Worm (Caenorhabditis elegans) whole organism, L1 larva: ENCODE data around the gene Y71H2AR.2.

Experiments used
- C16A3.4 ChIP-seq: fragments of 150-350 bp; optimal IDR thresholded peaks from 2 replicates; lab custom pipeline; 2014; ENCODE audit warnings: missing biosample characterization, missing genetic modification characterization
- C34B4.2 ChIP-seq: sonication (generic microtip); optimal IDR thresholded peaks from 2 replicates; lab custom pipeline; 2017; ENCODE audit warnings: mild to moderate bottlenecking, missing genetic modification characterization, missing compliant biosample characterization
- F16B12.6 ChIP-seq: fragments of 150-350 bp; optimal IDR thresholded peaks from 2 replicates; lab custom pipeline; 2014; ENCODE audit warnings: missing biosample characterization, missing genetic modification characterization
- Y116A8C.19 ChIP-seq: sonication (generic microtip); optimal IDR thresholded peaks from 2 replicates; lab custom pipeline; 2016; ENCODE audit warnings: missing compliant biosample characterization, missing genetic modification characterization, borderline replicate concordance
- ama-1 ChIP-seq: fragments of 150-350 bp; optimal IDR thresholded peaks from 2 replicates; lab custom pipeline; 2014
- ceh-82 ChIP-seq, 3 experiments: fragments of 150-350 bp in 1 of 3; sonication (generic microtip) in 2 of 3; optimal IDR thresholded peaks; 2 replicates each; lab custom pipeline; 2014 to 2017; ENCODE audit warnings: missing biosample characterization in 3 of 3, missing genetic modification characterization in 3 of 3
- ces-1 ChIP-seq: fragments of 150-350 bp; optimal IDR thresholded peaks from 2 replicates; lab custom pipeline; 2014; ENCODE audit warnings: missing biosample characterization, missing genetic modification reagents, missing genetic modification characterization
- dpl-1 ChIP-seq, 3 experiments: fragments of 150-350 bp in 2 of 3; sonication (generic microtip) in 1 of 3; optimal IDR thresholded peaks; 2 replicates each; lab custom pipeline; 2014 to 2017; ENCODE audit warnings: missing biosample characterization in 3 of 3, missing genetic modification characterization in 3 of 3, missing genetic modification reagents in 3 of 3
- dsc-1 ChIP-seq: sonication (generic microtip); optimal IDR thresholded peaks from 2 replicates; lab custom pipeline; 2016; ENCODE audit warnings: mild to moderate bottlenecking, missing genetic modification characterization, missing compliant biosample characterization
- efl-3 ChIP-seq: fragments of 200-800 bp; sonication (Bioruptor generic); optimal IDR thresholded peaks from 2 replicates; lab custom pipeline; 2018; ENCODE audit warnings: mild to moderate bottlenecking, missing genetic modification characterization, missing compliant biosample characterization
- egl-27 ChIP-seq, 2 experiments: fragments of 150-350 bp in 1 of 2; sonication (generic microtip); optimal IDR thresholded peaks; 3 replicates each; lab custom pipeline; 2017 to 2018; ENCODE audit warnings: missing biosample characterization in 2 of 2, missing genetic modification characterization in 2 of 2, missing genetic modification reagents in 2 of 2
- elt-2 ChIP-seq: sonication (generic microtip); optimal IDR thresholded peaks from 2 replicates; lab custom pipeline; 2016; ENCODE audit warnings: missing genetic modification characterization, mild to moderate bottlenecking, inconsistent platforms, missing compliant biosample characterization, missing genetic modification reagents
- fkh-8 ChIP-seq: sonication (generic microtip); optimal IDR thresholded peaks from 2 replicates; lab custom pipeline; 2016; ENCODE audit warnings: mild to moderate bottlenecking, missing genetic modification characterization, missing compliant biosample characterization
- fos-1 ChIP-seq: fragments of 150-350 bp; optimal IDR thresholded peaks from 2 replicates; lab custom pipeline; 2014; ENCODE audit warnings: missing biosample characterization, missing genetic modification characterization
- hlh-17 ChIP-seq: fragments of 200-800 bp; sonication (Bioruptor generic); optimal IDR thresholded peaks from 2 replicates; lab custom pipeline; 2018; ENCODE audit warnings: missing genetic modification characterization, mild to moderate bottlenecking, missing compliant biosample characterization, moderate library complexity, borderline replicate concordance
- hlh-4 ChIP-seq: sonication (generic microtip); optimal IDR thresholded peaks from 2 replicates; lab custom pipeline; 2016; ENCODE audit warnings: mild to moderate bottlenecking, missing genetic modification characterization, missing compliant biosample characterization
- hpl-2 ChIP-seq: fragments of 150-350 bp; optimal IDR thresholded peaks from 2 replicates; lab custom pipeline; 2014; ENCODE audit warnings: missing biosample characterization, missing genetic modification reagents, missing genetic modification characterization
- irx-1 ChIP-seq: sonication (generic microtip); optimal IDR thresholded peaks from 2 replicates; lab custom pipeline; 2016; ENCODE audit warnings: missing genetic modification characterization, missing compliant biosample characterization
- isw-1 ChIP-seq: fragments of 200-800 bp; sonication (Bioruptor generic); IDR thresholded peaks from 2 replicates; pipeline ENCODE4 v1.3.6; 2022; ENCODE audit warnings: missing genetic modification characterization, missing compliant biosample characterization
- lin-13 ChIP-seq: fragments of 150-350 bp; optimal IDR thresholded peaks from 2 replicates; lab custom pipeline; 2014; ENCODE audit warnings: missing biosample characterization, missing genetic modification reagents, missing genetic modification characterization
- lin-15B ChIP-seq: fragments of 150-350 bp; sonication (generic microtip); optimal IDR thresholded peaks from 3 replicates; lab custom pipeline; 2014; ENCODE audit warnings: missing biosample characterization, missing genetic modification characterization
- lin-35 ChIP-seq, 2 experiments: fragments of 150-350 bp; optimal IDR thresholded peaks; 2 replicates each; lab custom pipeline; 2014; ENCODE audit warnings: missing biosample characterization in 2 of 2, missing genetic modification characterization in 2 of 2, missing genetic modification reagents in 2 of 2
- lin-39 ChIP-seq: fragments of 150-350 bp; optimal IDR thresholded peaks from 2 replicates; lab custom pipeline; 2014; ENCODE audit warnings: missing biosample characterization, missing genetic modification reagents, missing genetic modification characterization
- mdl-1 ChIP-seq, 2 experiments: fragments of 150-350 bp; optimal IDR thresholded peaks; 2 replicates each; lab custom pipeline; 2014 to 2017; ENCODE audit warnings: missing biosample characterization in 2 of 2, missing genetic modification characterization in 2 of 2, inconsistent platforms in 1 of 2
- mef-2 ChIP-seq: fragments of 150-350 bp; optimal IDR thresholded peaks from 2 replicates; lab custom pipeline; 2014; ENCODE audit warnings: missing biosample characterization, missing genetic modification characterization
- nhr-11 ChIP-seq: fragments of 150-350 bp; optimal IDR thresholded peaks from 2 replicates; lab custom pipeline; 2014; ENCODE audit warnings: missing biosample characterization, missing genetic modification characterization
- nhr-12 ChIP-seq: sonication (generic microtip); optimal IDR thresholded peaks from 2 replicates; lab custom pipeline; 2017; ENCODE audit warnings: missing biosample characterization, missing genetic modification characterization
- nhr-20 ChIP-seq: sonication (generic microtip); optimal IDR thresholded peaks from 2 replicates; lab custom pipeline; 2016; ENCODE audit warnings: mild to moderate bottlenecking, missing genetic modification characterization, missing compliant biosample characterization
- nhr-28 ChIP-seq: fragments of 150-350 bp; optimal IDR thresholded peaks from 2 replicates; lab custom pipeline; 2014; ENCODE audit warnings: missing biosample characterization, missing genetic modification characterization
- nhr-71 ChIP-seq: sonication (generic microtip); optimal IDR thresholded peaks from 2 replicates; lab custom pipeline; 2016; ENCODE audit warnings: mild to moderate bottlenecking, missing genetic modification characterization, moderate library complexity, missing compliant biosample characterization
- nhr-76 ChIP-seq: sonication (generic microtip); optimal IDR thresholded peaks from 2 replicates; lab custom pipeline; 2017; ENCODE audit warnings: missing biosample characterization, missing genetic modification characterization
- nhr-84 ChIP-seq: sonication (generic microtip); optimal IDR thresholded peaks from 2 replicates; lab custom pipeline; 2017; ENCODE audit warnings: missing biosample characterization, missing genetic modification characterization
- nhr-85 ChIP-seq: sonication (generic microtip); peaks from one replicate; lab custom pipeline; 2016; ENCODE audit warnings: missing genetic modification characterization, inconsistent platforms, missing compliant biosample characterization
- pag-3 ChIP-seq: sonication (generic microtip); optimal IDR thresholded peaks from 2 replicates; lab custom pipeline; 2017; ENCODE audit warnings: missing genetic modification characterization, mild to moderate bottlenecking, missing compliant biosample characterization, antibody characterized with exemption, borderline replicate concordance; ENCODE audit not compliant: insufficient read depth
- pax-3 ChIP-seq: fragments of 200-800 bp; sonication (Bioruptor generic); optimal IDR thresholded peaks from 2 replicates; lab custom pipeline; 2018; ENCODE audit warnings: mild to moderate bottlenecking, missing genetic modification characterization, moderate library complexity, missing compliant biosample characterization
- pqm-1 ChIP-seq: sonication (generic microtip); optimal IDR thresholded peaks from 3 replicates; lab custom pipeline; 2017; ENCODE audit warnings: missing biosample characterization, missing genetic modification characterization
- rnt-1 ChIP-seq: sonication (generic microtip); optimal IDR thresholded peaks from 2 replicates; lab custom pipeline; 2016; ENCODE audit warnings: mild to moderate bottlenecking, missing genetic modification characterization, moderate library complexity, missing compliant biosample characterization
- skn-1 ChIP-seq: fragments of 150-350 bp; optimal IDR thresholded peaks from 2 replicates; lab custom pipeline; 2014; ENCODE audit warnings: missing biosample characterization, missing genetic modification characterization
- snpc-4 ChIP-seq: fragments of 150-350 bp; optimal IDR thresholded peaks from 2 replicates; lab custom pipeline; 2014; ENCODE audit warnings: missing biosample characterization, missing genetic modification characterization
- snu-23 ChIP-seq: sonication (generic microtip); optimal IDR thresholded peaks from 2 replicates; lab custom pipeline; 2016; ENCODE audit warnings: missing genetic modification characterization, missing compliant biosample characterization
- sox-4 ChIP-seq: sonication (generic microtip); optimal IDR thresholded peaks from 2 replicates; lab custom pipeline; 2016; ENCODE audit warnings: missing genetic modification characterization, missing compliant biosample characterization
- sptf-1 ChIP-seq: fragments of 150-350 bp; optimal IDR thresholded peaks from 2 replicates; lab custom pipeline; 2014; ENCODE audit warnings: missing biosample characterization, missing genetic modification characterization
- sup-37 ChIP-seq: fragments of 200-800 bp; sonication (Bioruptor generic); optimal IDR thresholded peaks from 2 replicates; lab custom pipeline; 2018; ENCODE audit warnings: mild to moderate bottlenecking, missing genetic modification characterization, missing compliant biosample characterization
- swsn-7 ChIP-seq: sonication (generic microtip); optimal IDR thresholded peaks from 2 replicates; lab custom pipeline; 2016; ENCODE audit warnings: missing genetic modification characterization, missing compliant biosample characterization
- tbx-2 ChIP-seq: sonication (generic microtip); optimal IDR thresholded peaks from 2 replicates; lab custom pipeline; 2016; ENCODE audit warnings: missing genetic modification characterization, missing compliant biosample characterization
- unc-130 ChIP-seq: fragments of 150-350 bp; optimal IDR thresholded peaks from 2 replicates; lab custom pipeline; 2017; ENCODE audit warnings: missing biosample characterization, missing genetic modification characterization, inconsistent platforms
- unc-30 ChIP-seq: sonication (generic microtip); optimal IDR thresholded peaks from 2 replicates; lab custom pipeline; 2017; ENCODE audit warnings: missing biosample characterization, missing genetic modification characterization
- unc-62 ChIP-seq: fragments of 150-350 bp; optimal IDR thresholded peaks from 2 replicates; lab custom pipeline; 2014; ENCODE audit warnings: missing biosample characterization, missing genetic modification reagents, missing genetic modification characterization
- vab-15 ChIP-seq: sonication (generic microtip); optimal IDR thresholded peaks from 2 replicates; lab custom pipeline; 2017; ENCODE audit warnings: missing genotype, mild to moderate bottlenecking, missing genetic modification characterization, missing compliant biosample characterization
- xbp-1 ChIP-seq: sonication (generic microtip); optimal IDR thresholded peaks from 2 replicates; lab custom pipeline; 2016; ENCODE audit warnings: missing genetic modification characterization, missing compliant biosample characterization
- zag-1 ChIP-seq: fragments of 150-350 bp; optimal IDR thresholded peaks from 2 replicates; lab custom pipeline; 2014; ENCODE audit warnings: missing biosample characterization, missing genetic modification characterization
- zip-4 ChIP-seq: fragments of 200-800 bp; sonication (Bioruptor generic); optimal IDR thresholded peaks from 2 replicates; lab custom pipeline; 2018; ENCODE audit warnings: mild to moderate bottlenecking, missing genetic modification characterization, moderate library complexity, missing compliant biosample characterization
- ztf-11 ChIP-seq, 2 experiments: sonication (generic microtip); optimal IDR thresholded peaks; 2 replicates each; lab custom pipeline; 2016 to 2017; ENCODE audit warnings: missing genetic modification characterization in 2 of 2, missing biosample characterization in 1 of 2, missing compliant biosample characterization in 1 of 2

Y71H2AR.2 gene

DNA sequence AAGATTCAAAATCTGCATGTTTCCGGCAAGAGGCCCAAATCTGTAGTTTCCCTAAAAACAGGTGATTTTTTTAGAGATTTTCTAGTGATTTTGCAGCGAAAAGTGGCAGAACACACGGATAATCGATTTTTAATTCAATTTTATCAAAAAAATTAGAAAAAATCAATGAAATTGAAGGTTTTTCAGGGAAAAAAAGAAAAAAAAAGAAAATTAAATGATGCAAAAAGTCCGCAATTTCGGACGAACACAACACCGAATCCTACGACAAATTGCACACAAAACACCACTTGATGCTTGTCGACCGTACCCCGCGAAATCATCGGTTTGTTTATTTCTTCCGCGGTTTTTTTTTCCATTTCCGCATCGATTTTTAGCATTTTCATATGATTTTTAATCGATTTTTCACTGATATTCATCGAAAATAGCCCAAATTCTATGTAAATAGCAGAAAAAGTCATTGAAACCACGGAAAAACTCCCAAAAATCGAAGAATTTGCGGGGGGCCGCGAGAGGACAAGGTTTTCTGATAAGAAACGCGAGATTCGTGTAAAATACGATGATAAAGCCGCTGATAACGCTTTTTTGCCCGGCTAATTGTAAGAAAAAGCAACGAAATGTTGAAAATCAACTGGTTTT lies 25.7 kb downstream of the Y71H2AR.2 start, which contains the start of gene tufm-1 (continued):
- no peak for TF ChIP-seq lin-39 (tag; lab: Kevin White, UChicago)
- no peak for TF ChIP-seq isw-1 (GFP tag; lab: Robert Waterston, UW)
- TF ChIP-seq hlh-4 = no peak
- no peak for TF ChIP-seq irx-1 (tag; lab: Kevin White, UChicago)
- TF ChIP-seq swsn-7 (tag; lab: Kevin White, UChicago) = peak; percentile 28
- TF ChIP-seq skn-1 (tag; lab: Kevin White, UChicago) = peak; percentile 59
- peak; percentile 95 for TF ChIP-seq F16B12.6
- TF ChIP-seq sox-4 = no peak
- TF ChIP-seq rnt-1 = no peak
- peak; percentile 18 for TF ChIP-seq unc-130 (tag; lab: Kevin White, UChicago)
- no peak for TF ChIP-seq unc-62 (GFP tag; lab: Kevin White, UChicago)
- no peak for TF ChIP-seq nhr-20
- no peak for TF ChIP-seq ces-1 (GFP tag; lab: Kevin White, UChicago)
- TF ChIP-seq nhr-28 (tag; lab: Kevin White, UChicago) = no peak
- no peak for TF ChIP-seq mef-2 (tag; lab: Kevin White, UChicago)
- TF ChIP-seq sup-37 (GFP tag; lab: Kevin White, UChicago) = no peak
- peak; percentile 22 to 74 (median 37) for TF ChIP-seq ceh-82 (tag; optimal IDR thresholded peaks at IDR 0.05; lab: Kevin White, UChicago)
- TF ChIP-seq xbp-1 (tag; lab: Kevin White, UChicago) = peak; percentile 34
- no peak for TF ChIP-seq efl-3 (GFP tag; lab: Kevin White, UChicago)
- no peak for TF ChIP-seq fos-1
- TF ChIP-seq lin-13 = peak; percentile 36
- TF ChIP-seq ama-1 = no peak
- peak; percentile 62 to 74 (median 65) for TF ChIP-seq dpl-1 (GFP tag; optimal IDR thresholded peaks at IDR 0.05; lab: Kevin White, UChicago)
- TF ChIP-seq vab-15 = no peak
- no peak for TF ChIP-seq hlh-17
- no peak for TF ChIP-seq pqm-1 (tag; lab: Kevin White, UChicago)
- peak in 1 of 2 experiments; percentile 26 for TF ChIP-seq mdl-1 (tag; optimal IDR thresholded peaks at IDR 0.05; lab: Kevin White, UChicago)
- TF ChIP-seq lin-35 (GFP tag; optimal IDR thresholded peaks at IDR 0.05; lab: Kevin White, UChicago) = peak; percentile 74 to 78
- no peak for TF ChIP-seq C34B4.2 (tag; lab: Kevin White, UChicago)
- peak; percentile 56 for TF ChIP-seq nhr-71 (tag; lab: Kevin White, UChicago)
- no peak for TF ChIP-seq nhr-84 (tag; lab: Kevin White, UChicago)
- peak; percentile 33 for TF ChIP-seq lin-15B (tag; lab: Kevin White, UChicago)
- no peak for TF ChIP-seq ztf-11 (tag; optimal IDR thresholded peaks at IDR 0.05; lab: Kevin White, UChicago)
- peak; percentile 50 for TF ChIP-seq fkh-8 (tag; lab: Kevin White, UChicago)
- TF ChIP-seq tbx-2 (tag; lab: Kevin White, UChicago) = peak; percentile 57
- TF ChIP-seq elt-2 (tag; lab: Kevin White, UChicago) = peak; percentile 21
- no peak for TF ChIP-seq unc-30 (tag; lab: Kevin White, UChicago)
- no peak for TF ChIP-seq egl-27 (tag; optimal IDR thresholded peaks at IDR 0.05; lab: Kevin White, UChicago)
- TF ChIP-seq nhr-12 (tag; lab: Kevin White, UChicago) = no peak
- TF ChIP-seq zip-4 (GFP tag; lab: Kevin White, UChicago) = no peak
- TF ChIP-seq zag-1 (tag; lab: Kevin White, UChicago) = no peak
- TF ChIP-seq snu-23 (GFP tag; lab: Kevin White, UChicago) = peak; percentile 75
- no peak for TF ChIP-seq pag-3 (tag; lab: Kevin White, UChicago)
- no peak for TF ChIP-seq sptf-1 (tag; lab: Kevin White, UChicago)
- TF ChIP-seq snpc-4 (tag; lab: Kevin White, UChicago) = peak; percentile 10
- no peak for TF ChIP-seq pax-3 (tag; lab: Kevin White, UChicago)
- TF ChIP-seq hpl-2 = no peak
- TF ChIP-seq nhr-85 (tag; lab: Kevin White, UChicago) = peak; percentile 52
- TF ChIP-seq nhr-11 (tag; lab: Kevin White, UChicago) = no peak
- peak; percentile 47 for TF ChIP-seq C16A3.4
- TF ChIP-seq nhr-76 (tag; lab: Kevin White, UChicago) = no peak
- TF ChIP-seq Y116A8C.19 (tag; lab: Kevin White, UChicago) = no peak
- peak; percentile 49 for TF ChIP-seq dsc-1 (tag; lab: Kevin White, UChicago)
